Worm (Caenorhabditis elegans) whole organism, L1 larva: ENCODE measurements around the gene lmd-3.

Experiments used
- C04F5.9 ChIP-seq: sonication (generic microtip); optimal IDR thresholded peaks from 2 replicates; lab custom pipeline; 2016; ENCODE audit warnings: missing genetic modification characterization, missing compliant biosample characterization
- F16B12.6 ChIP-seq: fragments of 150-350 bp; optimal IDR thresholded peaks from 2 replicates; lab custom pipeline; 2014; ENCODE audit warnings: missing biosample characterization, missing genetic modification characterization
- alr-1 ChIP-seq: fragments of 200-800 bp; sonication (Bioruptor generic); optimal IDR thresholded peaks from 2 replicates; lab custom pipeline; 2018; ENCODE audit warnings: borderline replicate concordance, mild to moderate bottlenecking, missing genetic modification characterization, missing compliant biosample characterization
- ceh-8 ChIP-seq: fragments of 200-800 bp; sonication (Bioruptor generic); optimal IDR thresholded peaks from 2 replicates; lab custom pipeline; 2018; ENCODE audit warnings: mild to moderate bottlenecking, missing genetic modification characterization, moderate library complexity, missing compliant biosample characterization
- ceh-82 ChIP-seq, 3 experiments: fragments of 150-350 bp in 1 of 3; sonication (generic microtip) in 2 of 3; optimal IDR thresholded peaks; 2 replicates each; lab custom pipeline; 2014 to 2017; ENCODE audit warnings: missing biosample characterization in 3 of 3, missing genetic modification characterization in 3 of 3
- egl-27 ChIP-seq, 2 experiments: fragments of 150-350 bp in 1 of 2; sonication (generic microtip); optimal IDR thresholded peaks; 3 replicates each; lab custom pipeline; 2017 to 2018; ENCODE audit warnings: missing biosample characterization in 2 of 2, missing genetic modification characterization in 2 of 2, missing genetic modification reagents in 2 of 2
- jun-1 ChIP-seq: fragments of 150-350 bp; optimal IDR thresholded peaks from 2 replicates; lab custom pipeline; 2014; ENCODE audit warnings: missing biosample characterization, missing genetic modification reagents, missing genetic modification characterization
- mep-1 ChIP-seq: fragments of 150-350 bp; optimal IDR thresholded peaks from 2 replicates; lab custom pipeline; 2014; ENCODE audit warnings: missing biosample characterization, missing genetic modification characterization
- nhr-76 ChIP-seq: sonication (generic microtip); optimal IDR thresholded peaks from 2 replicates; lab custom pipeline; 2017; ENCODE audit warnings: missing biosample characterization, missing genetic modification characterization
- unc-130 ChIP-seq: fragments of 150-350 bp; optimal IDR thresholded peaks from 2 replicates; lab custom pipeline; 2017; ENCODE audit warnings: missing biosample characterization, missing genetic modification characterization, inconsistent platforms
- unc-62 ChIP-seq: fragments of 150-350 bp; optimal IDR thresholded peaks from 2 replicates; lab custom pipeline; 2014; ENCODE audit warnings: missing biosample characterization, missing genetic modification reagents, missing genetic modification characterization
- xbp-1 ChIP-seq: sonication (generic microtip); optimal IDR thresholded peaks from 2 replicates; lab custom pipeline; 2016; ENCODE audit warnings: missing genetic modification characterization, missing compliant biosample characterization

DNA sequence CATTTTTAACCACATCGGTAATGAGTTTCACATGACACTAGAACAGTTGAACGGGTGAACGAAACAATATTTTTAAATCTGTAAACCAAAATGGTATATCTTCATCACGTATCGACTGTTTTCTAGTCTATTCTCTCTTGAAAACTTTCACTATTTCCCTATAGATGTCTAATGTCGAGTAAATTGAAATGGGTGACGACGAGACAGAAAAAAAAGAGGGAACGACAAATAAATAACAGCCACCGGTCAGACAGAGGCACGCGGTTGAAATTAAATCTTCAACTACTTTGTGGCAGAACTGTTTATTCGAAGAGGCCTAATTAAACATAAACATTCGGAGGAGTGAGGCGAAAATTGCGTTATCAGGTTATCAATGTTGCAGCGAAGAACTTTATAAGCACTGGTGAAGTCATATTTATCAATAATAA lies 10.2 kb downstream of the lmd-3 start:
- TF ChIP-seq xbp-1 (tag; lab: Kevin White, UChicago): no peak
- no peak for TF ChIP-seq egl-27 (tag; optimal IDR thresholded peaks at IDR 0.05; lab: Kevin White, UChicago)
- TF ChIP-seq mep-1 (tag; lab: Kevin White, UChicago): peak; percentile 42
- no peak for TF ChIP-seq unc-130 (tag; lab: Kevin White, UChicago)
- no peak for TF ChIP-seq ceh-8 (GFP tag; lab: Kevin White, UChicago)
- no peak for TF ChIP-seq unc-62 (GFP tag; lab: Kevin White, UChicago)
- no peak for TF ChIP-seq alr-1 (tag; lab: Kevin White, UChicago)
- no peak for TF ChIP-seq F16B12.6
- TF ChIP-seq ceh-82 (tag; optimal IDR thresholded peaks at IDR 0.05; lab: Kevin White, UChicago): no peak
- TF ChIP-seq nhr-76 (tag; lab: Kevin White, UChicago): no peak
- no peak for TF ChIP-seq jun-1 (tag; lab: Kevin White, UChicago)
- TF ChIP-seq C04F5.9 (tag; lab: Kevin White, UChicago): no peak
